Worm (Caenorhabditis elegans): Measurements from ENCODE around the gene C01C4.3.

ce11 chrX:3659192-3659591, 37.5 kb upstream of the C01C4.3 start, which contains the start of gene R11G1.1:
- TF ChIP-seq mdl-1 (tag; optimal IDR thresholded peaks at IDR 0.05): no peak
- no peak for TF ChIP-seq skn-1 (tag; optimal IDR thresholded peaks at IDR 0.05)
- no peak for TF ChIP-seq snpc-4 (tag; optimal IDR thresholded peaks at IDR 0.05)
- no peak for TF ChIP-seq nhr-25 (tag; optimal IDR thresholded peaks at IDR 0.05)
- no peak for TF ChIP-seq ama-1 (optimal IDR thresholded peaks at IDR 0.05)
- no peak for TF ChIP-seq unc-62 (GFP tag; optimal IDR thresholded peaks at IDR 0.05)
- TF ChIP-seq nhr-77 (tag; optimal IDR thresholded peaks at IDR 0.05): no peak
- no peak for TF ChIP-seq F13H6.1 (tag; optimal IDR thresholded peaks at IDR 0.05)
- TF ChIP-seq egl-27 (tag; optimal IDR thresholded peaks at IDR 0.05): no peak
- no peak for TF ChIP-seq lin-13 (GFP tag; optimal IDR thresholded peaks at IDR 0.05)
- TF ChIP-seq lin-39 (tag; optimal IDR thresholded peaks at IDR 0.05): no peak

All from whole organism, L2 larva.